Worm (Caenorhabditis elegans) whole organism, mixed stage, embryonic: Measurements from ENCODE around the gene Y73B6BL.47.

Experiments used
- M03D4.4 ChIP-seq: sonication (generic microtip); optimal IDR thresholded peaks from 2 replicates; lab custom pipeline; 2017; ENCODE audit warnings: mild to moderate bottlenecking, missing genetic modification characterization, missing compliant biosample characterization
- bed-3 ChIP-seq: fragments of 200-800 bp; sonication (Bioruptor generic); optimal IDR thresholded peaks from 3 replicates; lab custom pipeline; 2018; ENCODE audit warnings: mild to moderate bottlenecking, missing genetic modification characterization, moderate library complexity, missing compliant biosample characterization
- blmp-1 ChIP-seq: fragments of 150-350 bp; optimal IDR thresholded peaks from 2 replicates; lab custom pipeline; 2014; ENCODE audit warnings: missing biosample characterization, missing genetic modification characterization
- ceh-39 ChIP-seq: fragments of 150-350 bp; optimal IDR thresholded peaks from 2 replicates; lab custom pipeline; 2014; ENCODE audit warnings: missing biosample characterization, missing genetic modification characterization
- ceh-43 ChIP-seq: fragments of 200-800 bp; sonication (Bioruptor generic); optimal IDR thresholded peaks from 2 replicates; lab custom pipeline; 2018; ENCODE audit warnings: mild to moderate bottlenecking, missing genetic modification characterization, moderate library complexity, missing compliant biosample characterization
- ceh-83 ChIP-seq: fragments of 200-800 bp; sonication (Bioruptor generic); optimal IDR thresholded peaks from 2 replicates; lab custom pipeline; 2018; ENCODE audit warnings: mild to moderate bottlenecking, missing genetic modification characterization, missing compliant biosample characterization
- ces-1 ChIP-seq: fragments of 150-350 bp; optimal IDR thresholded peaks from 2 replicates; lab custom pipeline; 2014; ENCODE audit warnings: missing biosample characterization, missing genetic modification reagents, missing genetic modification characterization
- cnd-1 ChIP-seq: fragments of 200-800 bp; sonication (Bioruptor generic); optimal IDR thresholded peaks from 2 replicates; lab custom pipeline; 2018; ENCODE audit warnings: mild to moderate bottlenecking, missing genetic modification characterization, missing compliant biosample characterization
- drap-1 ChIP-seq: fragments of 200-800 bp; sonication (Bioruptor generic); optimal IDR thresholded peaks from 3 replicates; lab custom pipeline; 2018; ENCODE audit warnings: mild to moderate bottlenecking, missing genetic modification characterization, missing compliant biosample characterization
- elt-1 ChIP-seq: sonication (generic microtip); optimal IDR thresholded peaks from 2 replicates; lab custom pipeline; 2017; ENCODE audit warnings: missing genetic modification characterization, mild to moderate bottlenecking, missing compliant biosample characterization, antibody characterized with exemption, moderate library complexity, borderline replicate concordance; ENCODE audit not compliant: insufficient read depth
- elt-3 ChIP-seq: fragments of 150-350 bp; optimal IDR thresholded peaks from 2 replicates; lab custom pipeline; 2014; ENCODE audit warnings: missing biosample characterization, missing genetic modification characterization
- flh-1 ChIP-seq: fragments of 200-800 bp; sonication (Bioruptor generic); optimal IDR thresholded peaks from 2 replicates; lab custom pipeline; 2018; ENCODE audit warnings: mild to moderate bottlenecking, missing genetic modification characterization, moderate library complexity, missing compliant biosample characterization
- hlh-1 ChIP-seq: fragments of 150-350 bp; optimal IDR thresholded peaks from 2 replicates; lab custom pipeline; 2014; ENCODE audit warnings: missing biosample characterization, missing genetic modification reagents, missing genetic modification characterization
- lin-32 ChIP-seq: fragments of 200-800 bp; sonication (Bioruptor generic); optimal IDR thresholded peaks from 2 replicates; lab custom pipeline; 2018; ENCODE audit warnings: mild to moderate bottlenecking, missing genetic modification characterization, missing compliant biosample characterization
- lsy-2 ChIP-seq: fragments of 150-350 bp; optimal IDR thresholded peaks from 2 replicates; lab custom pipeline; 2014; ENCODE audit warnings: missing biosample characterization, missing genetic modification characterization
- mab-5 ChIP-seq: fragments of 150-350 bp; optimal IDR thresholded peaks from 2 replicates; lab custom pipeline; 2014; ENCODE audit warnings: missing biosample characterization, missing genetic modification characterization
- mep-1 ChIP-seq: fragments of 150-350 bp; optimal IDR thresholded peaks from 2 replicates; lab custom pipeline; 2017; ENCODE audit warnings: missing biosample characterization, missing genetic modification reagents, missing genetic modification characterization, inconsistent platforms
- nhr-12 ChIP-seq: fragments of 150-350 bp; optimal IDR thresholded peaks from 2 replicates; lab custom pipeline; 2014; ENCODE audit warnings: missing biosample characterization, missing genetic modification characterization
- nhr-2 ChIP-seq: fragments of 150-350 bp; optimal IDR thresholded peaks from 2 replicates; lab custom pipeline; 2014; ENCODE audit warnings: missing biosample characterization, missing genetic modification characterization
- nhr-237 ChIP-seq: fragments of 150-350 bp; optimal IDR thresholded peaks from 2 replicates; lab custom pipeline; 2014; ENCODE audit warnings: missing biosample characterization, missing genetic modification characterization
- nhr-28 ChIP-seq: fragments of 150-350 bp; optimal IDR thresholded peaks from 2 replicates; lab custom pipeline; 2014; ENCODE audit warnings: missing biosample characterization, missing genetic modification characterization
- nhr-76 ChIP-seq: sonication (generic microtip); optimal IDR thresholded peaks from 2 replicates; lab custom pipeline; 2017; ENCODE audit warnings: missing biosample characterization, missing genetic modification characterization
- pha-4 ChIP-seq: fragments of 150-350 bp; optimal IDR thresholded peaks from 2 replicates; lab custom pipeline; 2018; ENCODE audit warnings: missing biosample characterization, missing genetic modification reagents, missing genetic modification characterization
- sem-2 ChIP-seq: fragments of 200-800 bp; sonication (Bioruptor generic); optimal IDR thresholded peaks from 2 replicates; lab custom pipeline; 2018; ENCODE audit warnings: mild to moderate bottlenecking, missing genetic modification characterization, missing compliant biosample characterization
- sptf-1 ChIP-seq: sonication (generic microtip); optimal IDR thresholded peaks from 2 replicates; lab custom pipeline; 2017; ENCODE audit warnings: mild to moderate bottlenecking, missing genetic modification characterization, moderate library complexity, missing compliant biosample characterization
- tbx-8 ChIP-seq: fragments of 200-800 bp; sonication (Bioruptor generic); optimal IDR thresholded peaks from 2 replicates; lab custom pipeline; 2018; ENCODE audit warnings: mild to moderate bottlenecking, missing genetic modification characterization, moderate library complexity, missing compliant biosample characterization
- unc-120 ChIP-seq: sonication (generic microtip); optimal IDR thresholded peaks from 2 replicates; lab custom pipeline; 2017; ENCODE audit warnings: missing genetic modification characterization, missing compliant biosample characterization; ENCODE audit not compliant: poor library complexity, severe bottlenecking
- unc-39 ChIP-seq: fragments of 150-350 bp; optimal IDR thresholded peaks from 2 replicates; lab custom pipeline; 2014; ENCODE audit warnings: missing biosample characterization, missing genetic modification characterization
- unc-62 ChIP-seq: fragments of 150-350 bp; optimal IDR thresholded peaks from 2 replicates; lab custom pipeline; 2014; ENCODE audit warnings: missing biosample characterization, missing genetic modification reagents, missing genetic modification characterization
- ztf-11 ChIP-seq: fragments of 150-350 bp; optimal IDR thresholded peaks from 2 replicates; lab custom pipeline; 2014; ENCODE audit warnings: missing biosample characterization, missing genetic modification characterization

Y73B6BL.47 gene

ce11 chrIV:6325772-6326171, 36.0 kb upstream of the Y73B6BL.47 start:
- TF ChIP-seq lin-32 (GFP tag; lab: Kevin White, UChicago) (no peak), drap-1 (GFP tag; lab: Kevin White, UChicago) (no peak), nhr-28 (no peak), elt-1 (tag; lab: Kevin White, UChicago) (no peak), nhr-12 (tag; lab: Kevin White, UChicago) (no peak), mab-5 (no peak), mep-1 (no peak), unc-39 (tag; lab: Kevin White, UChicago) (no peak), sptf-1 (tag; lab: Kevin White, UChicago) (no peak), ceh-43 (GFP tag; lab: Kevin White, UChicago) (no peak), nhr-237 (tag; lab: Kevin White, UChicago) (no peak), M03D4.4 (tag; lab: Kevin White, UChicago) (no peak), ztf-11 (tag; lab: Kevin White, UChicago) (no peak), sem-2 (GFP tag; lab: Kevin White, UChicago) (no peak)

ce11 chrIV:6326448-6326847, 35.3 kb upstream of the Y73B6BL.47 start, which contains the start of gene lsm-8:
TSS of gene lsm-8 (plus strand) at chrIV:6326526.
- TF ChIP-seq hlh-1 (tag; lab: Kevin White, UChicago) (no peak), pha-4 (tag; lab: Kevin White, UChicago) (no peak), drap-1 (GFP tag; lab: Kevin White, UChicago) (no peak), mab-5 (no peak), nhr-12 (tag; lab: Kevin White, UChicago) (no peak)

ce11 chrIV:6327363-6328015, 34.3 kb upstream of the Y73B6BL.47 start:
- TF ChIP-seq ces-1 (GFP tag; lab: Kevin White, UChicago) (peak; percentile 73), ztf-11 (tag; lab: Kevin White, UChicago) (no peak), elt-1 (tag; lab: Kevin White, UChicago) (peak; percentile 15), mep-1 (peak; percentile 25), nhr-237 (tag; lab: Kevin White, UChicago) (no peak), ceh-39 (tag; lab: Kevin White, UChicago) (peak; percentile 55)

- TF ChIP-seq unc-39 (tag; lab: Kevin White, UChicago) = no peak
- TF ChIP-seq ces-1 (GFP tag; lab: Kevin White, UChicago) = no peak
- TF ChIP-seq ceh-83 (GFP tag; lab: Kevin White, UChicago) = no peak
- no peak for TF ChIP-seq pha-4 (tag; lab: Kevin White, UChicago)
- no peak for TF ChIP-seq blmp-1 (tag; lab: Kevin White, UChicago)
- no peak for TF ChIP-seq nhr-76
- TF ChIP-seq ceh-39 (tag; lab: Kevin White, UChicago) = no peak
- TF ChIP-seq cnd-1 (tag; lab: Kevin White, UChicago) = no peak
- no peak for TF ChIP-seq flh-1 (GFP tag; lab: Kevin White, UChicago)
- no peak for TF ChIP-seq nhr-2 (tag; lab: Kevin White, UChicago)
- TF ChIP-seq bed-3 (GFP tag; lab: Kevin White, UChicago) = no peak
- no peak for TF ChIP-seq nhr-28
- TF ChIP-seq ceh-43 (GFP tag; lab: Kevin White, UChicago) = no peak
- no peak for TF ChIP-seq mep-1
- TF ChIP-seq hlh-1 (tag; lab: Kevin White, UChicago) = no peak
Observed at ce11 chrIV:6328198-6328597, 33.6 kb upstream of the Y73B6BL.47 start.

ce11 chrIV:6329339-6329738, 32.4 kb upstream of the Y73B6BL.47 start, which contains the start of gene seu-1:
TSS of gene seu-1 (plus strand) at chrIV:6329639.
- TF ChIP-seq ztf-11 (tag; lab: Kevin White, UChicago) (no peak), M03D4.4 (tag; lab: Kevin White, UChicago) (no peak), cnd-1 (tag; lab: Kevin White, UChicago) (no peak), lsy-2 (no peak), drap-1 (GFP tag; lab: Kevin White, UChicago) (no peak), blmp-1 (tag; lab: Kevin White, UChicago) (no peak)

ce11 chrIV:6330790-6331189, 31.0 kb upstream of the Y73B6BL.47 start:
- no peak for TF ChIP-seq mab-5
- no peak for TF ChIP-seq ceh-83 (GFP tag; lab: Kevin White, UChicago)
- no peak for TF ChIP-seq mep-1
- TF ChIP-seq unc-120 = peak; percentile 12
- no peak for TF ChIP-seq nhr-2 (tag; lab: Kevin White, UChicago)
- TF ChIP-seq tbx-8 (GFP tag; lab: Kevin White, UChicago) = no peak
- no peak for TF ChIP-seq elt-3
- no peak for TF ChIP-seq nhr-28
- TF ChIP-seq hlh-1 (tag; lab: Kevin White, UChicago) = no peak
- no peak for TF ChIP-seq pha-4 (tag; lab: Kevin White, UChicago)
- peak; percentile 49 for TF ChIP-seq unc-62 (GFP tag; lab: Kevin White, UChicago)
- TF ChIP-seq, all 35 proteins: peak for 2
